Worm (Caenorhabditis elegans) whole organism, young adult: ENCODE results near the gene ZK816.3.

Experiments used
- attf-6 ChIP-seq: fragments of 200-800 bp; sonication (Bioruptor generic); IDR thresholded peaks from 2 replicates; pipeline ENCODE4 v1.3.6; 2022; ENCODE audit warnings: missing genetic modification reagents, missing genetic modification characterization, missing compliant biosample characterization
- dox-1 ChIP-seq: fragments of 200-800 bp; sonication (Bioruptor generic); IDR thresholded peaks from 2 replicates; pipeline ENCODE4 v1.3.6; 2022; ENCODE audit warnings: missing genetic modification reagents, missing genetic modification characterization, missing compliant biosample characterization
- ets-4 ChIP-seq: fragments of 200-800 bp; sonication (Bioruptor generic); optimal IDR thresholded peaks from 2 replicates; lab custom pipeline; 2018; ENCODE audit warnings: mild to moderate bottlenecking, missing genetic modification characterization, missing compliant biosample characterization

DNA sequence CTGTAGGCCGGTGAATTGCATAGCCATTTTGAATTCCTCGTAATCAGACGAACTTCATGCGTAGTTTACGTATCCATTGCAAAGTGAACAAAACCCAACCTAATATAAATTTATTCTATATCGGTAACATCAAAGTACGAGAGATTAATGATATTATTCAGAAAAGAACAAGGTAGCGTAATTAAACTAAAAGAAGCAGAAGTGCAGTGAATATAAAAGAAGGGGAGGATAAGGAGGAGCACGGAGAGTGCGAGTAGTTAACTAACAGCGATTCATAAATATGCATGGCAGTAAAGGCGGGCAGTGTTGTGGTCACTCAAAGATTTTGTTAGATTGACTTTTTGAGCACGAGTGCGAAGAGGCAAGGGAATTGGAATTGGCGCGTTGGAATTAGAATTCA is 26.5 kb downstream of the ZK816.3 start, which contains the start of gene clc-3:
- TF ChIP-seq attf-6 (GFP tag; lab: Robert Waterston, UW): no peak
- no peak for TF ChIP-seq dox-1 (GFP tag; lab: Robert Waterston, UW)
- TF ChIP-seq ets-4 (GFP tag; lab: Kevin White, UChicago): no peak
